Worm (Caenorhabditis elegans): ENCODE measurements around the gene prmt-4.
A peak's percentile ranks its signal among the peaks of the same experiment; 100 is the strongest.

The prmt-4 gene

DNA sequence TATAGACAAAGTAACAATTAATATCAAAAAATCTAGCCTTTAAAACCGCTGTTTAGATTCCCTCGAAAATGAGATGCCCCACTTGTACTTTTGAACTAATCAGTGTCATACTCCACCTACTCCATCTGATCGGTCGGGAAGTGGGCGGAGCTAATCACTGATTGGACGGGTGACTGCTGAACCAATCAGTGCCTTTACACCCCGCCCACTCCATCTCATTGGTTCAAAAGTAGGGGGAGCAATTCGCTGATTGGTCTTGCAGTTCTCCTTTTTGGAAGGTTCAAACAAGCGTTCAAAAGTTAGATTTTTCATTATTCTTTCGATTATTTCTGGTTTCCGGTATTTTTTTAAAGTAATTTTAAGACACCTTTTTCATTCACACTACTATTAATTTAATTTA lies 9.7 kb upstream of the prmt-4 start:
- TF ChIP-seq lin-39 (tag; optimal IDR thresholded peaks at IDR 0.05) (no peak), D1046.2 (GFP tag; IDR thresholded peaks at IDR 0.05) (no peak), daf-12 (tag; optimal IDR thresholded peaks at IDR 0.05) (no peak), mep-1 (tag; optimal IDR thresholded peaks at IDR 0.05) (no peak), hif-1 (tag; optimal IDR thresholded peaks at IDR 0.05) (no peak), spr-3 (GFP tag; optimal IDR thresholded peaks at IDR 0.05) (no peak), nhr-25 (tag; optimal IDR thresholded peaks at IDR 0.05; ENCODE audit: borderline replicate concordance, insufficient read depth) (no peak), snpc-4 (tag; optimal IDR thresholded peaks at IDR 0.05) (no peak), T20F7.1 (GFP tag; optimal IDR thresholded peaks at IDR 0.05) (no peak), mxl-2 (GFP tag; conservative IDR thresholded peaks at IDR 0.05) (no peak), dmd-8 (GFP tag; IDR thresholded peaks at IDR 0.05) (no peak), ceh-62 (tag; optimal IDR thresholded peaks at IDR 0.05) (no peak), madf-5 (GFP tag; IDR thresholded peaks at IDR 0.05) (no peak), nhr-28 (tag; optimal IDR thresholded peaks at IDR 0.05) (no peak), lin-29 (GFP tag; IDR thresholded peaks at IDR 0.05) (no peak)

ce11 chrIV:607628-608027 lies 4.2 kb upstream of the prmt-4 start:
- peak; percentile 20 for TF ChIP-seq hlh-30 (tag; optimal IDR thresholded peaks at IDR 0.05; ENCODE audit: insufficient read depth)
- peak in 1 of 2 experiments; percentile 20 for TF ChIP-seq daf-16 (GFP tag; optimal IDR thresholded peaks at IDR 0.05)
- no peak for TF ChIP-seq daf-16 (tag; optimal IDR thresholded peaks at IDR 0.05)
- TF ChIP-seq lin-39 (tag; optimal IDR thresholded peaks at IDR 0.05): no peak

DNA sequence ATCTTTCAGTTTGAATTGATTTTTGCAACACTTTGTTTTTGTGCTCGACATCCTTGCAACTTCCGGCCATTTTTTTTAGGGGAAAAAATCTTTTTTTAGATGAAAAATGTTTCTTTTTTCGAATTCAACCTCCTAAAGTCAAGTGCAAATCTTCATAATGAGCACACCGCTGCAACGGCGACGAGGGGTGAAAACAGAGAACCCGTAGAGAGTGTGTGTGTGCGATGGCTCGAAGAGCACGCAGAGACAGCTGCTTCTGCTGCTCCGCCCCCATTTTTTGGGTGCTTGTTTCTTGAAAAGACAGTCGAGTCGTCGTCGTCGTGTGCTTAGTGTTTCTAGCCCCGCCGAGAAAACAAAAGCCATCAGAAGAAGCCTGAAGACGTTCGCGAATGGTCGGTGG lies 2.6 kb upstream of the prmt-4 start, which contains the start of gene inx-18:
Gene inx-18 (plus strand): TSS at position 301 of the 400 bp plus-strand sequence.
- TF ChIP-seq ama-1 (optimal IDR thresholded peaks at IDR 0.05): no peak
- TF ChIP-seq Y75B8A.6 (GFP tag; IDR thresholded peaks at IDR 0.05): no peak
- TF ChIP-seq egl-43 (GFP tag; IDR thresholded peaks at IDR 0.05): no peak
- no peak for TF ChIP-seq gei-8 (GFP tag; optimal IDR thresholded peaks at IDR 0.05)
- TF ChIP-seq fos-1 (tag; optimal IDR thresholded peaks at IDR 0.05): no peak
- TF ChIP-seq dve-1 (tag; optimal IDR thresholded peaks at IDR 0.05; ENCODE audit: insufficient read depth): no peak
- peak; percentile 41 for TF ChIP-seq aha-1 (tag)
- TF ChIP-seq D1046.2 (GFP tag; IDR thresholded peaks at IDR 0.05): 0 out of 2 replicates have a peak, but pooled peaks have one; percentile 52

DNA sequence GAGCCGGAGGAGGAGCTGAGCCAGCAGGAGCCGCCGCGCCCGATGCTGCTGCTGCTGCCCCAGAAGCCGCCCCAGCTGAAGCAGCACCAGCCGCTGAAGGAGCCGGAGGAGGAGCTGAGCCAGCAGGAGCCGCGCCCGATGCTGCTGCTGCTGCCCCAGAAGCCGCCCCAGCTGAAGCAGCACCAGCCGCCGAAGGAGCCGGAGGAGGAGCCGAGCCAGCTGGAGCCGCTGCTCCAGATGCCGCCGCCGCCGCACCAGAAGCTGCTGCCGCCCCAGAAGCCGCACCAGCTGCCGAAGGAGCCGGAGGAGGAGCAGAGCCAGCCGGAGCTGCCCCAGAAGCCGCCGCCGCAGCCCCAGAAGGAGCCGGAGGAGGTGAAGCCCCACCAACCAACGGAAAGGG lies 2.0 kb upstream of the prmt-4 start:
- TF ChIP-seq Y75B8A.6 (GFP tag; IDR thresholded peaks at IDR 0.05) (no peak), pha-4 (GFP tag; IDR thresholded peaks at IDR 0.05) (peak; percentile 99; the same call in 1 of the 2 replicates), pha-4 (tag; optimal IDR thresholded peaks at IDR 0.05) (no peak), egl-43 (GFP tag; IDR thresholded peaks at IDR 0.05) (0 out of 2 replicates have a peak, but pooled peaks have one; percentile 47), ceh-82 (tag; optimal IDR thresholded peaks at IDR 0.05) (no peak), Y105C5A.15 (GFP tag; IDR thresholded peaks at IDR 0.05) (no peak), ctbp-1 (GFP tag; IDR thresholded peaks at IDR 0.05) (no peak), ceh-32 (tag; optimal IDR thresholded peaks at IDR 0.05; ENCODE audit: poor library complexity) (no peak), spr-3 (GFP tag; optimal IDR thresholded peaks at IDR 0.05) (no peak), rbr-2 (tag; optimal IDR thresholded peaks at IDR 0.05) (no peak), hlh-30 (tag; optimal IDR thresholded peaks at IDR 0.05; ENCODE audit: insufficient read depth) (no peak), set-16 (GFP tag; IDR thresholded peaks at IDR 0.05) (peak; percentile 99), hmg-1.1 (GFP tag; IDR thresholded peaks at IDR 0.05) (no peak), daf-19 (GFP tag; conservative IDR thresholded peaks at IDR 0.05) (no peak), T20F7.1 (GFP tag; optimal IDR thresholded peaks at IDR 0.05) (no peak), ceh-28 (tag; optimal IDR thresholded peaks at IDR 0.05) (no peak), Y48G9A.11 (GFP tag; IDR thresholded peaks at IDR 0.05) (0 out of 2 replicates have a peak, but pooled peaks have one; percentile 36), nhr-41 (GFP tag; IDR thresholded peaks at IDR 0.05) (0 out of 2 replicates have a peak, but pooled peaks have one; percentile 28), tra-1 (GFP tag; IDR thresholded peaks at IDR 0.05) (no peak), lin-1 (GFP tag; IDR thresholded peaks at IDR 0.05) (no peak)
